Worm (Caenorhabditis elegans) whole organism, early embryonic: ENCODE results near the gene K08F9.3.

Source experiments
- B0310.2 ChIP-seq: sonication (generic microtip); optimal IDR thresholded peaks from 2 replicates; lab custom pipeline; 2016; ENCODE audit warnings: mild to moderate bottlenecking, missing genetic modification characterization, missing compliant biosample characterization
- hmbx-1 ChIP-seq: sonication (generic microtip); optimal IDR thresholded peaks from 2 replicates; lab custom pipeline; 2016; ENCODE audit warnings: mild to moderate bottlenecking, missing genetic modification characterization, missing compliant biosample characterization
- tbx-11 ChIP-seq: fragments of 200-800 bp; sonication (Bioruptor generic); IDR thresholded peaks from 2 replicates; pipeline ENCODE4 v1.3.6; 2022; ENCODE audit warnings: missing genetic modification characterization, missing compliant biosample characterization

DNA sequence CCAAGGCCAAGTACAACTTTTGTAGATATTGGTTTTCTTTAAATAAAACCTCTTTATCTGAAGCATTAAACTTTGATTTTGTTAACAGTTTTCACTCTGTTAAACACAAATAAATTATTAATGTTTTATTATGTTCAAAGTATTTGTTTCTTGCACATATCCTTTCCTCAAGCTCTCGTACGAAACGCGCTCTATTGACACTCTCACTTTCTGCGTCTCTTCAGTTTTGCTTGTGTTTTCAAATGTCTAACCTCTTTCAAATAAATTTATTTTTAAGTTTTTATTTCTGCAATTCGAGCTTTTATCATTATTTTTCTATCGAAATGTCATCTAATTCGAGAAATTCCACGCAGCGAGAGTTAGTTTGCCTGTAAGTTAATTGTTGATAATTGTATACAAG is 3.5 kb downstream of the K08F9.3 start, which contains the start of gene K08F9.4:
- TF ChIP-seq tbx-11: no peak
- no peak for TF ChIP-seq B0310.2 (tag; lab: Kevin White, UChicago)
- no peak for TF ChIP-seq hmbx-1
